Worm (Caenorhabditis elegans) whole organism, L4 larva: ENCODE data around the gene arrd-25.

Source experiments
- D1046.2 ChIP-seq: fragments of 200-800 bp; sonication (Bioruptor generic); IDR thresholded peaks from 2 replicates; pipeline ENCODE4 v1.3.6; 2022; ENCODE audit warnings: missing genetic modification characterization, missing compliant biosample characterization
- T20F7.1 ChIP-seq: fragments of 200-800 bp; sonication (Bioruptor generic); optimal IDR thresholded peaks from 2 replicates; lab custom pipeline; 2018; ENCODE audit warnings: mild to moderate bottlenecking, missing genetic modification characterization, missing compliant biosample characterization
- ceh-62 ChIP-seq: sonication (generic microtip); optimal IDR thresholded peaks from 2 replicates; lab custom pipeline; 2017; ENCODE audit warnings: missing biosample characterization, missing genetic modification characterization
- daf-19 ChIP-seq: fragments of 200-800 bp; sonication (Bioruptor generic); conservative IDR thresholded peaks from 2 replicates; pipeline ENCODE4 v1.3.6; 2022; ENCODE audit warnings: missing genetic modification characterization, missing compliant biosample characterization
- dpl-1 ChIP-seq: fragments of 150-350 bp; optimal IDR thresholded peaks from 2 replicates; lab custom pipeline; 2014; ENCODE audit warnings: missing biosample characterization, missing genetic modification reagents, missing genetic modification characterization
- unc-62 ChIP-seq, 3 experiments: fragments of 150-350 bp in 1 of 3; sonication (generic microtip); optimal IDR thresholded peaks in 2 of 3; peaks in 1 of 3; 1 replicate in 1 of 3; 2 replicates in 2 of 3; lab custom pipeline; 2014 to 2017; ENCODE audit warnings: missing biosample characterization in 3 of 3, missing genetic modification characterization in 3 of 3, missing genetic modification reagents in 3 of 3, missing genotype in 1 of 3
- zfp-3 ChIP-seq: fragments of 200-800 bp; sonication (Bioruptor generic); conservative IDR thresholded peaks from 2 replicates; pipeline ENCODE4 v1.3.6; 2022; ENCODE audit warnings: missing genetic modification reagents, missing genetic modification characterization, missing compliant biosample characterization

The arrd-25 gene

ce11 chrX:14078574-14078973 lies 45.0 kb downstream of the arrd-25 start, which contains the start of gene C33G3.5:
Gene C33G3.5, minus strand, starts transcription at chrX:14078674.
- no peak for TF ChIP-seq D1046.2 (GFP tag; lab: Robert Waterston, UW)

ce11 chrX:14084230-14084629 lies 50.6 kb downstream of the arrd-25 start, which contains the start of gene C33G3.6:
Gene C33G3.6, minus strand, starts transcription at chrX:14084330.
- TF ChIP-seq unc-62 (GFP tag; optimal IDR thresholded peaks at IDR 0.05 in 1 of 2; lab: Kevin White, UChicago) (peak in 1 of 2 experiments; percentile 2), unc-62 (tag; optimal IDR thresholded peaks at IDR 0.05; lab: Kevin White, UChicago) (no peak), T20F7.1 (GFP tag; lab: Kevin White, UChicago) (no peak)

- TF ChIP-seq dpl-1 (GFP tag; lab: Kevin White, UChicago) (no peak), daf-19 (GFP tag; lab: Robert Waterston, UW) (no peak), zfp-3 (no peak), ceh-62 (no peak)
Measured at ce11 chrX:14085208-14085607, 51.6 kb downstream of the arrd-25 start, which contains the start of gene F16B12.1. Gene F16B12.1, plus strand, starts transcription at chrX:14085508.
